Fruit fly (Drosophila melanogaster): ENCODE results near the gene Mkp.

- TF ChIP-seq CTCF (optimal IDR thresholded peaks at IDR 0.05) (no peak), CG8478 (optimal IDR thresholded peaks at IDR 0.05) (no peak)
Measured at dm6 chr3L:156591-157303, 27.6 kb downstream of the Mkp start.

All from S2 (cell line).